Fruit fly (Drosophila melanogaster) whole organism: ENCODE data around the gene CG42820.

Source experiments
- CG8478 ChIP-seq: fragments of >200 bp; optimal IDR thresholded peaks from 2 replicates; lab custom pipeline; 2018; ENCODE audit warnings: inconsistent platforms
- Dll ChIP-seq: fragments of >200 bp; optimal IDR thresholded peaks from 2 replicates; lab custom pipeline; 2017
- EcR ChIP-seq, 2 experiments: fragments of >200 bp; optimal IDR thresholded peaks; 2 replicates each; lab custom pipeline; 2017; ENCODE audit warnings: missing biosample characterization in 2 of 2, missing genetic modification characterization in 2 of 2, missing genetic modification reagents in 2 of 2
- pan ChIP-seq: fragments of >200 bp; optimal IDR thresholded peaks from 2 replicates; lab custom pipeline; 2017
- psq ChIP-seq: fragments of >200 bp; optimal IDR thresholded peaks from 2 replicates; lab custom pipeline; 2017
- usp ChIP-seq: fragments of >200 bp; optimal IDR thresholded peaks from 2 replicates; lab custom pipeline; 2017; ENCODE audit warnings: missing biosample characterization, missing genetic modification characterization, mixed read lengths

CG42820 gene

dm6 chr2L:8423047-8423446, 30.8 kb upstream of the CG42820 start:
- TF ChIP-seq Dll (lab: Kevin White, UChicago) (no peak), pan (lab: Kevin White, UChicago) (no peak), CG8478 (lab: Kevin White, UChicago) (no peak), usp (GFP tag; lab: Kevin White, UChicago) (no peak), psq (lab: Kevin White, UChicago) (no peak), EcR (GFP tag; optimal IDR thresholded peaks at IDR 0.05; lab: Kevin White, UChicago) (no peak)

DNA sequence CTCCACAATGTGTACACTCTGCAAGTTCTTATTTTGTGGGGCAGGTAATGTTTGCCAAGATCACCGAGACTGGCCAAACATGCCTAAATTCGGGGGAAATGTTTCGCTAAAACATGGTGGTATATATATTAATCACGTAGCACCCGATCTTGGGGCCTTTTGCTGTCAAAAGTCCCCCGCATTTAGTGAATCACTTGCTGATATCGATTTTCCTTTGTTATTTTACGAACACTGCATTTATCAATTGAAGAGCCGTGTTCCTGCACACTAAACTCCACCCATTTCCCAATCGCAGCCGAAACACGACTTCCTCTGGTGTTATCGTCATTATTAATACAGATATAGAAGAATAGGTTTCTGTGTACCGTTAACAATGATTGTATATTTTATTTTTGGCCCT, 29.5 kb upstream of the CG42820 start:
- TF ChIP-seq EcR (GFP tag; optimal IDR thresholded peaks at IDR 0.05; lab: Kevin White, UChicago) (no peak), CG8478 (lab: Kevin White, UChicago) (no peak), Dll (lab: Kevin White, UChicago) (no peak), pan (lab: Kevin White, UChicago) (no peak), usp (GFP tag; lab: Kevin White, UChicago) (no peak), psq (lab: Kevin White, UChicago) (no peak)

DNA sequence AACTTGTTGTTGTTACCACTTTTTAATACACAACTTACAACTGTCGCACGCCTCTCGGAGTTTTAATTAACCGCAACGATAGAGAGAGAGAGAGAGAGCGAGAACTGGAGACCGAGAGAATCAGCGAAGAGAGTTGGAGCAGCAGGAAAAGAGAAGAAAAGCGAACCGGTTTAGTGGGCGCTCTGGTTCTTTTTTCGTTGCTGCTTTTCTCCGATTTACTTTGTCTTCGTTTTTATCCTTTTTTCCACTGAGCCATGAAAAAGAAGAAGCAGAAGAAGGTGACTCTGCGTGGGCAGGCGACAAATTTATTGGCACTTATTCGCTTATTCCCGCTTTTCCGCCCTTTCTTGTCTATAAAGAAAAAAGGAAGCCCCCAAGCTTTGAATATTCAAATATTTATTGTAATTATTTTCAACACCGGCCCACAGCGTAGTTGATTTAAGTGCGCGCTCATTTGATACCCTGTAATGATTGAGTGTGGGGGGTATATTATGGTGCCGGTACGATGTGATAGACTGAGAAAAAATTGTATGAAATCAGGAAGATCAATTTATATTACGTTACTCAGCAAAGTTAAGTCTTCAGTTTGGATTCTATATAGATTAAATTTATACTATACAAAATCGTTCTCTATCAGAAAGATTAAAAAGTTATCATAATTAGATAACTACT, 28.2 kb upstream of the CG42820 start:
- TF ChIP-seq psq (lab: Kevin White, UChicago) (no peak), pan (lab: Kevin White, UChicago) (peak; percentile 58)

- TF ChIP-seq CG8478 (lab: Kevin White, UChicago) (no peak), pan (lab: Kevin White, UChicago) (no peak), psq (lab: Kevin White, UChicago) (no peak), Dll (lab: Kevin White, UChicago) (no peak), usp (GFP tag; lab: Kevin White, UChicago) (no peak), EcR (GFP tag; optimal IDR thresholded peaks at IDR 0.05; lab: Kevin White, UChicago) (peak in 1 of 2 experiments; percentile 51)
Observed at dm6 chr2L:8419382-8419940, 27.3 kb upstream of the CG42820 start.

dm6 chr2L:8418113-8418885, 26.1 kb upstream of the CG42820 start:
- TF ChIP-seq usp (GFP tag; lab: Kevin White, UChicago) (no peak), CG8478 (lab: Kevin White, UChicago) (no peak), pan (lab: Kevin White, UChicago) (no peak), EcR (GFP tag; optimal IDR thresholded peaks at IDR 0.05; lab: Kevin White, UChicago) (no peak), psq (lab: Kevin White, UChicago) (no peak), Dll (lab: Kevin White, UChicago) (no peak)

- TF ChIP-seq pan (lab: Kevin White, UChicago): no peak
- TF ChIP-seq CG8478 (lab: Kevin White, UChicago): no peak
- TF ChIP-seq psq (lab: Kevin White, UChicago): no peak
Observed at dm6 chr2L:8417562-8417961, 25.4 kb upstream of the CG42820 start.

- TF ChIP-seq Dll (lab: Kevin White, UChicago) (peak; percentile 53), CG8478 (lab: Kevin White, UChicago) (no peak)
Observed at dm6 chr2L:8416350-8417046, 24.3 kb upstream of the CG42820 start.

DNA sequence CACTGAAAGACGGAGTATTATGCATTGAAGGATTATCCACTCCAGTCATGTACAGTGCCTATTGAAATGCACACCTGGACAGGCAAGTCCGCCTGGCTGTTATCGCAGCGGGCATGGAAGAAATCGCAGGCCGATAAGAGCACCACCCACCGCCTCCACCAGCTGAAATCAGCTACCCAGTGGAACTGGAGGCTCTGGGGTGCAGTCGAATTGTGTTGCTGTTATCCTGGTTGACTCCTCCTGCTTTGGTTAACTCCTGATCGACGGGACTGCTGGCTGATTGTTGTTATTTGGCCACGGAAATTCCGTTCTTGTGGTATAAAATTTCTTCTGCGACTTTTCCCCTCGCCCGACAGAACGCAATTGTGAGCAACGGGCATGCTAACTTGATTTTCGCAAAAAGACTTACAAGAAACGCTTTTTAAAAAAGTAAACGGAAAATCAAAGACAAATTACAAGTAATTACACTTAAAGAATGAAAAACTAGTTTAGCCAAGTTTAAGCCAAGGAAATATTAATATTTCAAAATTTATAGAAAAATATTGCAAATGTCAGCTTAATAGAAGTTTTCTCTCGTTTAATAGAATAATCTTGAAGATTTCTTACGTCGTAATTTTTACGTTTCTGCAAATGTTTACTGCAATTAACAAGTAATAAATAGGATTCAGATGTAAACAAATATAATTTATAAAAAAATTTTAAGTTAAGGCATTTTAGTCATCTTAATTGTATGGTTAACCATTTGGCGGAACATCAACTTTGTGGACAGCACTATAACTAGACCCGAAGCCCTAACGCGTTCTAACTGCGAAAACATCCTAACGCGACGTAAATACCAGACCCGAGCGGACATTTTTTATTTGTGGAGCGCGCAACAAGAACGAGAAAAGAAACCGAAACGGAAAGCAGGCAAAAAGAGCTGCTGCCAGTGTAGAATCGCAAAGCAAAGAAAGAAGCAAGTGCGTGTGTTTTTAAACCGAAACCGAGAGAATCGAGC, 23.0 kb upstream of the CG42820 start, which contains the start of the genes CG13398 and Akap200:
Gene CG13398, minus strand, starts transcription at position 370 of the 997 bp plus-strand sequence.
Gene Akap200, plus strand, starts transcription at position 804 of the 997 bp plus-strand sequence.
- TF ChIP-seq EcR (GFP tag; optimal IDR thresholded peaks at IDR 0.05; lab: Kevin White, UChicago) (no peak), Dll (lab: Kevin White, UChicago) (no peak), usp (GFP tag; lab: Kevin White, UChicago) (no peak), pan (lab: Kevin White, UChicago) (no peak), CG8478 (lab: Kevin White, UChicago) (no peak), psq (lab: Kevin White, UChicago) (no peak)

DNA sequence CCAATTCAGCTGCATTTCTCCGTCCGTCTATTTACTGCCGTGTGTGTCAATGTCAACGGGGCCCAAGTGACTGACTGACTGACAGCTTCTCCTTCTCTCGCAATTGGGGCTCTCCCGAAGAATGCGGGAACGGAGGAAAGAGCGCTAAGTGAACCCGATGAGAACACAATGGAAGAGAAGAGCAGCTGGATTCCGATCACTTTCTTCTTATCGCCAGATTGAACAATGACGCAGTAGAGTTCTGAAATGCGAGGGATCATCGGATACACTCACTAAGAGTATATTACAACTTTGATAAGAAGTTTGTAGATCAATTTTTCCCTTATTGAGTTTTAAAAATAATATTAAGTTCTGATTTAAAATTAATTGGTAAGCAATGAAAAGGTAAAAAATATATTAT, 19.3 kb upstream of the CG42820 start, which contains the start of gene Naglu:
Gene Naglu, minus strand, starts transcription at position 339 of the 400 bp plus-strand sequence.
- TF ChIP-seq pan (lab: Kevin White, UChicago): no peak
- TF ChIP-seq EcR (GFP tag; optimal IDR thresholded peaks at IDR 0.05; lab: Kevin White, UChicago): no peak
- TF ChIP-seq psq (lab: Kevin White, UChicago): no peak
- TF ChIP-seq Dll (lab: Kevin White, UChicago): no peak
- TF ChIP-seq usp (GFP tag; lab: Kevin White, UChicago): no peak
- TF ChIP-seq CG8478 (lab: Kevin White, UChicago): no peak
